Fruit fly (Drosophila melanogaster) whole organism, embryonic: ENCODE results near the gene CG45072.
A peak's percentile ranks its signal among the peaks of the same experiment; 100 is the strongest.

ENCODE experiments used
- CG11723 ChIP-seq: fragments of 200-800 bp; sonication (Bioruptor generic); optimal IDR thresholded peaks from 2 replicates; lab custom pipeline; 2017; ENCODE audit warnings: missing biosample characterization, mild to moderate bottlenecking, missing genetic modification characterization
- CG13287 ChIP-seq: fragments of 200-800 bp; sonication (Bioruptor generic); IDR thresholded peaks from 2 replicates; pipeline ENCODE4 v1.3.6; 2022; ENCODE audit warnings: missing biosample characterization, missing genetic modification characterization; ENCODE audit not compliant: partially characterized antibody
- CG13424 ChIP-seq: fragments of 200-800 bp; sonication (Bioruptor generic); optimal IDR thresholded peaks from 2 replicates; lab custom pipeline; 2019; ENCODE audit warnings: missing biosample characterization, mild to moderate bottlenecking, missing genetic modification characterization, moderate library complexity
- CG14441 ChIP-seq: fragments of 200-800 bp; sonication (Bioruptor generic); IDR thresholded peaks from 2 replicates; pipeline ENCODE4 v1.3.6; 2022; ENCODE audit warnings: missing biosample characterization, missing genetic modification characterization
- CG14965 ChIP-seq: fragments of 200-800 bp; sonication (Bioruptor generic); optimal IDR thresholded peaks from 2 replicates; lab custom pipeline; 2016; ENCODE audit warnings: missing biosample characterization, missing genetic modification characterization, borderline replicate concordance
- CG15269 ChIP-seq: fragments of 200-800 bp; sonication (Bioruptor generic); optimal IDR thresholded peaks from 2 replicates; lab custom pipeline; 2018; ENCODE audit warnings: missing biosample characterization, mild to moderate bottlenecking, missing genetic modification characterization, moderate library complexity
- CG1603 ChIP-seq: fragments of 200-800 bp; sonication (Bioruptor generic); optimal IDR thresholded peaks from 2 replicates; lab custom pipeline; 2019; ENCODE audit warnings: missing biosample characterization, mild to moderate bottlenecking, missing genetic modification characterization, moderate library complexity
- CG18262 ChIP-seq: fragments of 200-800 bp; optimal IDR thresholded peaks from 3 replicates; lab custom pipeline; 2019; ENCODE audit warnings: missing biosample characterization, mild to moderate bottlenecking, missing genetic modification characterization, moderate library complexity
- CG2120 ChIP-seq: fragments of 200-800 bp; sonication (Bioruptor generic); optimal IDR thresholded peaks from 3 replicates; lab custom pipeline; 2016; ENCODE audit warnings: missing biosample characterization, missing genetic modification characterization
- CG2678 ChIP-seq: fragments of 200-800 bp; sonication (Bioruptor generic); optimal IDR thresholded peaks from 3 replicates; lab custom pipeline; 2019; ENCODE audit warnings: missing biosample characterization, mild to moderate bottlenecking, missing genetic modification characterization, moderate library complexity
- CG2712 ChIP-seq: fragments of 200-800 bp; optimal IDR thresholded peaks from 3 replicates; lab custom pipeline; 2019; ENCODE audit warnings: missing biosample characterization, mild to moderate bottlenecking, missing genetic modification characterization, moderate library complexity
- CG31224 ChIP-seq: fragments of 200-800 bp; sonication (Bioruptor generic); IDR thresholded peaks from 2 replicates; pipeline ENCODE4 v1.3.6; 2022; ENCODE audit warnings: missing biosample characterization, missing genetic modification characterization
- CG31441 ChIP-seq: fragments of 200-800 bp; sonication (Bioruptor generic); IDR thresholded peaks from 2 replicates; pipeline ENCODE4 v1.3.6; 2022; ENCODE audit warnings: missing biosample characterization, missing genetic modification characterization
- CG3163 ChIP-seq: fragments of 200-800 bp; sonication (Bioruptor generic); optimal IDR thresholded peaks from 3 replicates; lab custom pipeline; 2016; ENCODE audit warnings: missing biosample characterization, missing genetic modification characterization
- CG32772 ChIP-seq: fragments of 200-800 bp; sonication (Bioruptor generic); IDR thresholded peaks from 2 replicates; pipeline ENCODE4 v1.3.6; 2022; ENCODE audit warnings: missing biosample characterization, missing genetic modification characterization
- CG6791 ChIP-seq: fragments of 200-800 bp; sonication (Bioruptor generic); IDR thresholded peaks from 3 replicates; pipeline ENCODE4 v1.3.6; 2022; ENCODE audit warnings: missing biosample characterization, missing genetic modification characterization; ENCODE audit not compliant: partially characterized antibody
- CG8089 ChIP-seq: fragments of 200-800 bp; sonication (Bioruptor generic); optimal IDR thresholded peaks from 3 replicates; lab custom pipeline; 2016; ENCODE audit warnings: missing biosample characterization, missing genetic modification characterization
- CG8290 ChIP-seq, 3 experiments: fragments of 200-800 bp; sonication (Bioruptor generic); optimal IDR thresholded peaks; 2 replicates each; lab custom pipeline; 2016 to 2019; ENCODE audit warnings: missing biosample characterization in 3 of 3, missing genetic modification characterization in 3 of 3, mild to moderate bottlenecking in 2 of 3, moderate library complexity in 1 of 3
- H15 ChIP-seq: fragments of 200-800 bp; sonication (Bioruptor generic); IDR thresholded peaks from 3 replicates; pipeline ENCODE4 v1.3.6; 2022; ENCODE audit warnings: missing biosample characterization, missing genetic modification characterization
- HLH3B ChIP-seq: fragments of 200-800 bp; sonication (Bioruptor generic); IDR thresholded peaks from 2 replicates; pipeline ENCODE4 v1.3.6; 2022; ENCODE audit warnings: missing biosample characterization, missing genetic modification characterization
- Hr51 ChIP-seq, 2 experiments: fragments of 200-800 bp; sonication (Bioruptor generic); optimal IDR thresholded peaks; 2 replicates in 1 of 2; 3 replicates in 1 of 2; lab custom pipeline; 2016 to 2018; ENCODE audit warnings: missing biosample characterization in 2 of 2, missing genetic modification characterization in 2 of 2, mild to moderate bottlenecking in 1 of 2, moderate library complexity in 1 of 2
- Med ChIP-seq: fragments of 200-800 bp; sonication (Bioruptor generic); peaks from one replicate; lab custom pipeline; 2016; ENCODE audit warnings: missing biosample characterization, missing genetic modification characterization, mild to moderate bottlenecking, inconsistent platforms, moderate library complexity
- Nf-YB ChIP-seq: fragments of 200-800 bp; sonication (Bioruptor generic); optimal IDR thresholded peaks from 3 replicates; lab custom pipeline; 2019; ENCODE audit warnings: missing biosample characterization, mild to moderate bottlenecking, missing genetic modification characterization, moderate library complexity
- Nf-YC ChIP-seq: fragments of 200-800 bp; optimal IDR thresholded peaks from 3 replicates; lab custom pipeline; 2019; ENCODE audit warnings: missing biosample characterization, mild to moderate bottlenecking, missing genetic modification characterization, moderate library complexity
- Pdp1 ChIP-seq, 2 experiments: fragments of 200-800 bp; sonication (Bioruptor generic); optimal IDR thresholded peaks; 3 replicates each; lab custom pipeline; 2016; ENCODE audit warnings: missing biosample characterization in 2 of 2, missing genetic modification characterization in 2 of 2, mild to moderate bottlenecking in 1 of 2, moderate library complexity in 1 of 2
- Ptx1 ChIP-seq: fragments of 200-800 bp; sonication (Bioruptor generic); IDR thresholded peaks from 2 replicates; pipeline ENCODE4 v1.3.6; 2022; ENCODE audit warnings: missing biosample characterization, missing genetic modification characterization
- Rfx ChIP-seq: fragments of 200-800 bp; sonication (Bioruptor generic); IDR thresholded peaks from 2 replicates; pipeline ENCODE4 v1.3.6; 2022; ENCODE audit warnings: missing biosample characterization, missing genetic modification characterization
- Sox100B ChIP-seq: fragments of 200-800 bp; sonication (Bioruptor generic); optimal IDR thresholded peaks from 3 replicates; lab custom pipeline; 2018; ENCODE audit warnings: missing biosample characterization, mild to moderate bottlenecking, missing genetic modification characterization
- Sox102F ChIP-seq: fragments of 200-800 bp; sonication (Bioruptor generic); optimal IDR thresholded peaks from 2 replicates; lab custom pipeline; 2018; ENCODE audit warnings: missing biosample characterization, mild to moderate bottlenecking, missing genetic modification characterization, moderate library complexity
- Ssrp ChIP-seq: fragments of 200-800 bp; sonication (Bioruptor generic); optimal IDR thresholded peaks from 2 replicates; lab custom pipeline; 2018; ENCODE audit warnings: missing biosample characterization, mild to moderate bottlenecking, missing genetic modification characterization, moderate library complexity
- Xbp1 ChIP-seq: fragments of 200-800 bp; sonication (Bioruptor generic); optimal IDR thresholded peaks from 3 replicates; lab custom pipeline; 2016; ENCODE audit warnings: missing biosample characterization, mild to moderate bottlenecking, missing genetic modification characterization
- amos ChIP-seq: fragments of 200-800 bp; sonication (Bioruptor generic); IDR thresholded peaks from 2 replicates; pipeline ENCODE4 v1.3.6; 2022; ENCODE audit warnings: missing biosample characterization, missing genetic modification characterization; ENCODE audit not compliant: partially characterized antibody
- az2 ChIP-seq: fragments of 200-800 bp; sonication (Bioruptor generic); optimal IDR thresholded peaks from 3 replicates; lab custom pipeline; 2016; ENCODE audit warnings: missing biosample characterization, missing genetic modification characterization
- bsh ChIP-seq, 2 experiments: fragments of 200-800 bp; sonication (Bioruptor generic); optimal IDR thresholded peaks; 2 replicates each; lab custom pipeline; 2017 to 2018; ENCODE audit warnings: mild to moderate bottlenecking in 2 of 2, missing biosample characterization in 2 of 2, missing genetic modification characterization in 2 of 2, moderate library complexity in 1 of 2
- cwo ChIP-seq: fragments of 200-800 bp; sonication (Bioruptor generic); optimal IDR thresholded peaks from 3 replicates; lab custom pipeline; 2017; ENCODE audit warnings: missing biosample characterization, missing genetic modification characterization, mild to moderate bottlenecking, moderate library complexity, missing genetic modification reagents
- danr ChIP-seq: fragments of 200-800 bp; sonication (Bioruptor generic); IDR thresholded peaks from 2 replicates; pipeline ENCODE4 v1.3.6; 2022; ENCODE audit warnings: missing biosample characterization, missing genetic modification characterization
- esg ChIP-seq: fragments of 200-800 bp; sonication (Bioruptor generic); conservative IDR thresholded peaks from 2 replicates; pipeline ENCODE4 v1.3.6; 2022; ENCODE audit warnings: missing biosample characterization, missing genetic modification characterization
- exex ChIP-seq: fragments of 200-800 bp; sonication (Bioruptor generic); optimal IDR thresholded peaks from 4 replicates; lab custom pipeline; 2018; ENCODE audit warnings: missing biosample characterization, mild to moderate bottlenecking, missing genetic modification characterization, moderate library complexity
- fd96Cb ChIP-seq: fragments of 200-800 bp; sonication (Bioruptor generic); optimal IDR thresholded peaks from 2 replicates; lab custom pipeline; 2018; ENCODE audit warnings: missing biosample characterization, mild to moderate bottlenecking, missing genetic modification characterization, moderate library complexity
- grau ChIP-seq: fragments of 200-800 bp; optimal IDR thresholded peaks from 3 replicates; lab custom pipeline; 2019; ENCODE audit warnings: missing biosample characterization, mild to moderate bottlenecking, missing genetic modification characterization, moderate library complexity
- lab ChIP-seq: fragments of 200-800 bp; sonication (Bioruptor generic); optimal IDR thresholded peaks from 3 replicates; lab custom pipeline; 2017; ENCODE audit warnings: missing biosample characterization, missing genetic modification characterization, mild to moderate bottlenecking, moderate library complexity, missing genetic modification reagents
- lbe ChIP-seq: fragments of 200-800 bp; sonication (Bioruptor generic); optimal IDR thresholded peaks from 2 replicates; lab custom pipeline; 2016; ENCODE audit warnings: missing biosample characterization, mild to moderate bottlenecking, missing genetic modification characterization
- phol ChIP-seq: fragments of 200-800 bp; sonication (Bioruptor generic); optimal IDR thresholded peaks from 3 replicates; lab custom pipeline; 2018; ENCODE audit warnings: missing biosample characterization, mild to moderate bottlenecking, missing genetic modification characterization, moderate library complexity
- prd ChIP-seq, 3 experiments: fragments of >200 bp in 2 of 3; fragments of 200-800 bp in 1 of 3; sonication (Bioruptor generic) in 1 of 3; optimal IDR thresholded peaks in 2 of 3; IDR thresholded peaks in 1 of 3; 2 replicates in 2 of 3; 3 replicates in 1 of 3; pipeline versions ENCODE4 v1.3.6 to Lab custom; 2017 to 2022; ENCODE audit warnings: missing biosample characterization in 1 of 3, missing genetic modification characterization in 1 of 3
- ranshi ChIP-seq: fragments of 200-800 bp; sonication (Bioruptor generic); IDR thresholded peaks from 2 replicates; pipeline ENCODE4 v1.3.6; 2022; ENCODE audit warnings: missing biosample characterization, missing genetic modification characterization
- slbo ChIP-seq: fragments of 200-800 bp; sonication (Bioruptor generic); IDR thresholded peaks from 2 replicates; pipeline ENCODE4 v1.3.6; 2022; ENCODE audit warnings: missing biosample characterization, missing genetic modification characterization
- so ChIP-seq: fragments of 200-800 bp; sonication (Bioruptor generic); IDR thresholded peaks from 3 replicates; pipeline ENCODE4 v1.3.6; 2022; ENCODE audit warnings: missing biosample characterization, missing genetic modification characterization
- vvl ChIP-seq: fragments of 200-800 bp; sonication (Bioruptor generic); IDR thresholded peaks from 2 replicates; pipeline ENCODE4 v1.3.6; 2022; ENCODE audit warnings: missing biosample characterization, missing genetic modification characterization

CG45072 gene

dm6 chr3R:30083215-30083614 is 39.8 kb downstream of the CG45072 start:
- peak; percentile 2 for TF ChIP-seq Sox100B (GFP tag; lab: Kevin White, UChicago)
- no peak for TF ChIP-seq CG8089
- no peak for TF ChIP-seq Nf-YC (tag; lab: Kevin White, UChicago)
- TF ChIP-seq CG2712 (tag; lab: Kevin White, UChicago) = peak; percentile 12
- TF ChIP-seq bsh (GFP tag; optimal IDR thresholded peaks at IDR 0.05; lab: Kevin White, UChicago) = peak in 1 of 2 experiments; percentile 35
- TF ChIP-seq H15 (GFP tag; lab: Robert Waterston, UW) = no peak
- TF ChIP-seq Xbp1 (GFP tag; lab: Kevin White, UChicago) = peak; percentile 15
- no peak for TF ChIP-seq exex
- peak; percentile 33 for TF ChIP-seq CG14441 (GFP tag; lab: Robert Waterston, UW)
- TF ChIP-seq CG31224 = 0 out of 2 replicates have a peak, but pooled peaks have one; percentile 18
- no peak for TF ChIP-seq prd (optimal IDR thresholded peaks at IDR 0.05; lab: Kevin White, UChicago)
- TF ChIP-seq prd (GFP tag; IDR thresholded peaks at IDR 0.05; lab: Robert Waterston, UW) = peak; percentile 26; the same call in 1 of the 3 replicates
- TF ChIP-seq CG32772 (GFP tag; lab: Robert Waterston, UW) = 0 out of 2 replicates have a peak, but pooled peaks have one; percentile 21
- TF ChIP-seq CG8290 (GFP tag; optimal IDR thresholded peaks at IDR 0.05; lab: Kevin White, UChicago) = no peak
- peak in 1 of 2 experiments; percentile 4 for TF ChIP-seq CG8290 (tag; optimal IDR thresholded peaks at IDR 0.05; lab: Kevin White, UChicago)
- TF ChIP-seq CG2120 (GFP tag; lab: Kevin White, UChicago) = peak; percentile 32
- TF ChIP-seq CG13287 (GFP tag; lab: Robert Waterston, UW) = no peak
- no peak for TF ChIP-seq lbe (GFP tag; lab: Kevin White, UChicago)
- TF ChIP-seq amos (GFP tag; lab: Robert Waterston, UW) = no peak
- TF ChIP-seq grau (tag; lab: Kevin White, UChicago) = peak; percentile 23
- peak; percentile 38; the same call in 1 of the 2 replicates for TF ChIP-seq slbo
- TF ChIP-seq CG13424 = peak; percentile 12
- no peak for TF ChIP-seq esg (GFP tag; lab: Robert Waterston, UW)
- TF ChIP-seq ranshi = no peak
- TF ChIP-seq fd96Cb (tag; lab: Kevin White, UChicago) = peak; percentile 24
- TF ChIP-seq CG18262 (tag; lab: Kevin White, UChicago) = peak; percentile 6
- no peak for TF ChIP-seq cwo (GFP tag; lab: Kevin White, UChicago)
- peak; percentile 37; the same call in 1 of the 2 replicates for TF ChIP-seq Ptx1 (GFP tag; lab: Robert Waterston, UW)
- TF ChIP-seq Hr51 (GFP tag; optimal IDR thresholded peaks at IDR 0.05; lab: Kevin White, UChicago) = peak in 1 of 2 experiments; percentile 44
- peak in 1 of 2 experiments; percentile 11 for TF ChIP-seq Pdp1 (GFP tag; optimal IDR thresholded peaks at IDR 0.05; lab: Kevin White, UChicago)
- TF ChIP-seq Sox102F = peak; percentile 33
- no peak for TF ChIP-seq CG3163 (GFP tag; lab: Kevin White, UChicago)
- no peak for TF ChIP-seq vvl (GFP tag; lab: Robert Waterston, UW)
- peak; percentile 20 for TF ChIP-seq Ssrp (tag; lab: Kevin White, UChicago)
- TF ChIP-seq CG6791 = no peak
- peak; percentile 19 for TF ChIP-seq CG15269 (tag; lab: Kevin White, UChicago)
- TF ChIP-seq CG1603 = peak; percentile 16
- no peak for TF ChIP-seq Nf-YB
- no peak for TF ChIP-seq so (GFP tag; lab: Robert Waterston, UW)
- 0 out of 2 replicates have a peak, but pooled peaks have one; percentile 15 for TF ChIP-seq Rfx (GFP tag; lab: Robert Waterston, UW)
- TF ChIP-seq Med (GFP tag; lab: Kevin White, UChicago) = peak; percentile 47
- TF ChIP-seq lab (GFP tag; lab: Kevin White, UChicago) = peak; percentile 20
- TF ChIP-seq danr (GFP tag; lab: Robert Waterston, UW) = no peak
- no peak for TF ChIP-seq CG14965 (GFP tag; lab: Kevin White, UChicago)
- TF ChIP-seq HLH3B (GFP tag; lab: Robert Waterston, UW) = peak; percentile 25; the same call in 1 of the 2 replicates
- TF ChIP-seq CG2678 = peak; percentile 35
- TF ChIP-seq CG31441 = 0 out of 2 replicates have a peak, but pooled peaks have one; percentile 17
- peak; percentile 24 for TF ChIP-seq phol
- TF ChIP-seq CG11723 (GFP tag; lab: Kevin White, UChicago) = no peak
- peak; percentile 5 for TF ChIP-seq az2 (GFP tag; lab: Kevin White, UChicago)
